Fruit fly (Drosophila melanogaster): ENCODE results near the gene CG31800.

Gene CG31800

dm6 chr2L:18990720-18991119, 43.7 kb downstream of the CG31800 start, which contains the start of gene CG15169:
Gene CG15169 (plus strand): TSS chr2L:18991020.
- no peak for TF ChIP-seq dmrt93B (GFP tag; optimal IDR thresholded peaks at IDR 0.05)
- no peak for TF ChIP-seq HLH106 (tag; optimal IDR thresholded peaks at IDR 0.05)
- TF ChIP-seq usp (GFP tag; optimal IDR thresholded peaks at IDR 0.05): no peak
- no peak for TF ChIP-seq sv (GFP tag; optimal IDR thresholded peaks at IDR 0.05)
- TF ChIP-seq OdsH (GFP tag; optimal IDR thresholded peaks at IDR 0.05): no peak
- no peak for TF ChIP-seq fru (GFP tag; optimal IDR thresholded peaks at IDR 0.05)
- TF ChIP-seq sage (GFP tag; optimal IDR thresholded peaks at IDR 0.05): no peak
- TF ChIP-seq tai (GFP tag; optimal IDR thresholded peaks at IDR 0.05): no peak
- no peak for TF ChIP-seq foxo (GFP tag; optimal IDR thresholded peaks at IDR 0.05)
- TF ChIP-seq Rel (GFP tag; optimal IDR thresholded peaks at IDR 0.05): no peak
- TF ChIP-seq Rel (tag; optimal IDR thresholded peaks at IDR 0.05): no peak
- no peak for TF ChIP-seq psq (GFP tag; optimal IDR thresholded peaks at IDR 0.05)

- TF ChIP-seq CG9705 (GFP tag; optimal IDR thresholded peaks at IDR 0.05) (no peak), psq (GFP tag; optimal IDR thresholded peaks at IDR 0.05) (no peak), Hnf4 (GFP tag; optimal IDR thresholded peaks at IDR 0.05) (no peak), fru (GFP tag; optimal IDR thresholded peaks at IDR 0.05) (no peak), GATAd (GFP tag; optimal IDR thresholded peaks at IDR 0.05) (no peak), jim (GFP tag; optimal IDR thresholded peaks at IDR 0.05) (no peak), sv (GFP tag; optimal IDR thresholded peaks at IDR 0.05) (no peak), brk (GFP tag; optimal IDR thresholded peaks at IDR 0.05) (no peak), dmrt93B (GFP tag; optimal IDR thresholded peaks at IDR 0.05) (no peak), usp (GFP tag; optimal IDR thresholded peaks at IDR 0.05) (no peak), dl (GFP tag; optimal IDR thresholded peaks at IDR 0.05; ENCODE audit: insufficient read depth in 1 of 2, partially characterized antibody in 2 of 2) (no peak), h (GFP tag; optimal IDR thresholded peaks at IDR 0.05) (no peak), rgr (GFP tag; optimal IDR thresholded peaks at IDR 0.05) (no peak), Hr83 (GFP tag; optimal IDR thresholded peaks at IDR 0.05; ENCODE audit: poor library complexity, severe bottlenecking) (no peak), Sp1 (GFP tag; optimal IDR thresholded peaks at IDR 0.05) (no peak), CrebA (GFP tag; optimal IDR thresholded peaks at IDR 0.05; ENCODE audit: borderline replicate concordance) (no peak), Dif (GFP tag; optimal IDR thresholded peaks at IDR 0.05; ENCODE audit: partially characterized antibody) (no peak), br (GFP tag; optimal IDR thresholded peaks at IDR 0.05) (no peak), pan (optimal IDR thresholded peaks at IDR 0.05) (no peak)
Observed at dm6 chr2L:18990133-18990532, 44.2 kb downstream of the CG31800 start, which contains the start of gene CG15170. Gene CG15170 (minus strand): TSS chr2L:18990233.

dm6 chr2L:18987078-18987895, 47.1 kb downstream of the CG31800 start, which contains the start of the genes Swip-1 and EMC5:
Gene Swip-1 (minus strand): TSS chr2L:18987280.
Gene EMC5 (plus strand): TSS chr2L:18987707.
- TF ChIP-seq OdsH (GFP tag; optimal IDR thresholded peaks at IDR 0.05) (peak; percentile 42), brk (GFP tag; optimal IDR thresholded peaks at IDR 0.05) (peak; percentile 50), Mio (GFP tag; optimal IDR thresholded peaks at IDR 0.05) (no peak), psq (GFP tag; optimal IDR thresholded peaks at IDR 0.05) (peak; percentile 47), Dfd (GFP tag; optimal IDR thresholded peaks at IDR 0.05) (no peak), h (GFP tag; optimal IDR thresholded peaks at IDR 0.05) (peak; percentile 43), N (GFP tag; optimal IDR thresholded peaks at IDR 0.05) (no peak), CG9705 (GFP tag; optimal IDR thresholded peaks at IDR 0.05) (peak; percentile 17), woc (GFP tag; optimal IDR thresholded peaks at IDR 0.05) (peak; percentile 32), sv (GFP tag; optimal IDR thresholded peaks at IDR 0.05) (no peak), dl (GFP tag; optimal IDR thresholded peaks at IDR 0.05; ENCODE audit: insufficient read depth in 1 of 2, partially characterized antibody in 2 of 2) (no peak), Myc (optimal IDR thresholded peaks at IDR 0.05) (no peak), sage (GFP tag; optimal IDR thresholded peaks at IDR 0.05) (no peak), Abd-B (GFP tag; optimal IDR thresholded peaks at IDR 0.05) (no peak), rgr (GFP tag; optimal IDR thresholded peaks at IDR 0.05) (peak; percentile 60), Rel (GFP tag; optimal IDR thresholded peaks at IDR 0.05) (no peak), Rel (tag; optimal IDR thresholded peaks at IDR 0.05) (no peak), CG32264 (GFP tag; optimal IDR thresholded peaks at IDR 0.05) (no peak), Sp1 (GFP tag; optimal IDR thresholded peaks at IDR 0.05) (peak; percentile 67), Hr83 (GFP tag; optimal IDR thresholded peaks at IDR 0.05; ENCODE audit: poor library complexity, severe bottlenecking) (peak; percentile 2), CrebA (GFP tag; optimal IDR thresholded peaks at IDR 0.05; ENCODE audit: borderline replicate concordance) (no peak), usp (GFP tag; optimal IDR thresholded peaks at IDR 0.05) (no peak), ey (GFP tag; optimal IDR thresholded peaks at IDR 0.05) (no peak), foxo (GFP tag; optimal IDR thresholded peaks at IDR 0.05) (peak in 1 of 2 experiments; percentile 63), GATAd (GFP tag; optimal IDR thresholded peaks at IDR 0.05) (no peak), tai (GFP tag; optimal IDR thresholded peaks at IDR 0.05) (no peak), dsf (GFP tag; optimal IDR thresholded peaks at IDR 0.05; ENCODE audit: borderline replicate concordance) (no peak), HLH106 (tag; optimal IDR thresholded peaks at IDR 0.05) (peak; percentile 77), jim (GFP tag; optimal IDR thresholded peaks at IDR 0.05) (no peak), Dif (GFP tag; optimal IDR thresholded peaks at IDR 0.05; ENCODE audit: partially characterized antibody) (peak; percentile 33), fru (GFP tag; optimal IDR thresholded peaks at IDR 0.05) (peak; percentile 23), dmrt93B (GFP tag; optimal IDR thresholded peaks at IDR 0.05) (peak; percentile 43), pan (optimal IDR thresholded peaks at IDR 0.05) (no peak), Vsx2 (GFP tag; optimal IDR thresholded peaks at IDR 0.05; ENCODE audit: partially characterized antibody) (no peak), lola (GFP tag; optimal IDR thresholded peaks at IDR 0.05) (no peak), Hr78 (GFP tag; optimal IDR thresholded peaks at IDR 0.05) (no peak), Hnf4 (GFP tag; optimal IDR thresholded peaks at IDR 0.05) (peak; percentile 37), Jra (GFP tag; optimal IDR thresholded peaks at IDR 0.05) (no peak), br (GFP tag; optimal IDR thresholded peaks at IDR 0.05) (no peak)

All from whole organism, wandering third instar larva.